Worm (Caenorhabditis elegans) whole organism, L3 larva: ENCODE data around the gene ikke-1.

Experiments used
- ama-1 ChIP-seq: fragments of 150-350 bp; optimal IDR thresholded peaks from 2 replicates; lab custom pipeline; 2018
- ceh-16 ChIP-seq: sonication (generic microtip); optimal IDR thresholded peaks from 2 replicates; lab custom pipeline; 2017; ENCODE audit warnings: missing biosample characterization, missing genetic modification characterization
- unc-62 ChIP-seq: fragments of 150-350 bp; sonication (generic microtip); optimal IDR thresholded peaks from 4 replicates; lab custom pipeline; 2014; ENCODE audit warnings: missing biosample characterization, missing genetic modification reagents, missing genetic modification characterization

DNA sequence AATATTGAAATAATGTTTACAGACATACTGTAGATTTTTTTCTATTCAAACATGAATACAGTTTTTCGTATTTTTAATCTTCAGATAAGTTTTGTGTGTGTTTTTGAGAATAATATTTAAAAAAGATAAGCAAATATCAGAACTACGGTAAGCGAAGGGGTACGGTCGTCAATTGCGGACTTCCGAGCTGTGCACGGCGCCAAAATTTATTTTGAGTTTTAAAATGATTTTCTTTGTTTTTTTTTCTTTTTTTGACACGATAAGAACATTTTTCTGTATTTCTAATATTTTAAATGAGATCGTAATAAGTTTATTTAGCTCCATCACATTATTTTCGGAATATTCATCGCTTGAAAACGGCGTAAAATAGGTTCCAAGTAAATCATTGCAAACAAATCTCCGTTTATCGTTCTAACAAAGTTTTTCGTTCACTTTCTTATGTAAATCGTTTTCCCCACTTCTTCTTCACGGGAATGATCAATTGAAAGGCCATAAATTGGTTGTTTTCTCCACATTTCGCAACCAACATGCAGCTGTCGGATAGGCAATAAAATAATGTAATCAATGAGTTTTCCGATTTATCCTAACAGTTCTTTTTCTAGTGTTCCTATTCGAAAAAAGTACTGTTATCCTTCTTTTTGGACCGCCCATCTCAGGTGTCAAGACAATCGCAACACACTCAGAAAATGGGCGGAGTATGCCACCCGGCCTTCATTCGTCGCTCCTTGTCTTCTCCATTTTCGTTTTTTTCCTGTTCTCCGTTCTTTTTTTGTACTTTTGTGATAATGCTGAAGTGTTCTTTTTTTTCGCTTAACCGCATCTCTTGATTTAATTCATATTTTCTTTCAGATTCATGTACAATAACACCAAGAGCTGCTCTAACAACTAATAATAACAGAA lies 41.1 kb upstream of the ikke-1 start, which contains the start of gene glp-1:
- TF ChIP-seq ceh-16 (tag; lab: Kevin White, UChicago) (no peak), unc-62 (no peak), ama-1 (lab: Kevin White, UChicago) (no peak)
